Worm (Caenorhabditis elegans): ENCODE data around the gene R74.8.

Gene R74.8

ce11 chrIII:4196301-4196987, 9.6 kb upstream of the R74.8 start (continued):
- TF ChIP-seq ceh-34 (tag; optimal IDR thresholded peaks at IDR 0.05): peak; percentile 28
- TF ChIP-seq ceh-2 (tag; optimal IDR thresholded peaks at IDR 0.05): peak; percentile 85
- no peak for TF ChIP-seq ceh-48 (tag; optimal IDR thresholded peaks at IDR 0.05)
- peak; percentile 51 for TF ChIP-seq unc-55 (GFP tag; optimal IDR thresholded peaks at IDR 0.05)
- TF ChIP-seq unc-42 (tag; optimal IDR thresholded peaks at IDR 0.05): peak; percentile 47
- TF ChIP-seq ceh-31 (tag; optimal IDR thresholded peaks at IDR 0.05): peak; percentile 89
- TF ChIP-seq tbx-7 (tag; optimal IDR thresholded peaks at IDR 0.05): peak; percentile 69
- peak; percentile 31 for TF ChIP-seq pax-1 (tag; optimal IDR thresholded peaks at IDR 0.05)
- peak; percentile 19 for TF ChIP-seq sdc-2 (tag; optimal IDR thresholded peaks at IDR 0.05)
- no peak for TF ChIP-seq K09A11.1 (tag; optimal IDR thresholded peaks at IDR 0.05; ENCODE audit: insufficient read depth)
- TF ChIP-seq pros-1 (tag; optimal IDR thresholded peaks at IDR 0.05): no peak
- no peak for TF ChIP-seq C38D4.7 (GFP tag; optimal IDR thresholded peaks at IDR 0.05)
- TF ChIP-seq hlh-15 (tag; optimal IDR thresholded peaks at IDR 0.05): no peak
- TF ChIP-seq mec-3 (tag; optimal IDR thresholded peaks at IDR 0.05; ENCODE audit: borderline replicate concordance): peak; percentile 78
- no peak for TF ChIP-seq fax-1 (tag; optimal IDR thresholded peaks at IDR 0.05)
- TF ChIP-seq odd-2 (tag; optimal IDR thresholded peaks at IDR 0.05): no peak
- no peak for TF ChIP-seq eyg-1 (tag; optimal IDR thresholded peaks at IDR 0.05)
- peak; percentile 81 for TF ChIP-seq tbx-2 (tag; optimal IDR thresholded peaks at IDR 0.05)
- TF ChIP-seq hlh-30 (tag; optimal IDR thresholded peaks at IDR 0.05; ENCODE audit: insufficient read depth): peak; percentile 93
- TF ChIP-seq hlh-8 (tag; optimal IDR thresholded peaks at IDR 0.05): peak; percentile 33
- TF ChIP-seq zip-5 (tag; optimal IDR thresholded peaks at IDR 0.05): peak; percentile 75
- TF ChIP-seq fkh-6 (tag; optimal IDR thresholded peaks at IDR 0.05): peak; percentile 74
- peak; percentile 53 for TF ChIP-seq ceh-18 (tag; optimal IDR thresholded peaks at IDR 0.05)

- TF ChIP-seq T23F11.4 (GFP tag; optimal IDR thresholded peaks at IDR 0.05) (no peak), ttx-3 (tag; optimal IDR thresholded peaks at IDR 0.05) (no peak), npax-4 (tag; optimal IDR thresholded peaks at IDR 0.05) (no peak), sox-4 (tag; optimal IDR thresholded peaks at IDR 0.05) (no peak)
Observed at ce11 chrIII:4196988-4197384, 9.1 kb upstream of the R74.8 start, which contains the start of gene asd-1. TSS of gene asd-1 (plus strand) at chrIII:4197285.

- TF ChIP-seq lin-11 (tag; optimal IDR thresholded peaks at IDR 0.05) (no peak), syd-9 (tag; optimal IDR thresholded peaks at IDR 0.05) (no peak), odd-2 (tag; optimal IDR thresholded peaks at IDR 0.05) (no peak), nhr-11 (tag; optimal IDR thresholded peaks at IDR 0.05) (no peak), ceh-18 (tag; optimal IDR thresholded peaks at IDR 0.05) (no peak), C08G9.2 (tag; optimal IDR thresholded peaks at IDR 0.05) (no peak), fkh-6 (tag; optimal IDR thresholded peaks at IDR 0.05) (no peak), ceh-48 (tag; optimal IDR thresholded peaks at IDR 0.05) (no peak), unc-86 (tag; optimal IDR thresholded peaks at IDR 0.05) (no peak)
Observed at ce11 chrIII:4204072-4204471, 2.0 kb upstream of the R74.8 start, which contains the start of the genes pelo-1 and R74.7. TSS of gene pelo-1 (minus strand) at chrIII:4204222. TSS of gene R74.7 (plus strand) at chrIII:4204429.

- TF ChIP-seq npax-4 (tag; optimal IDR thresholded peaks at IDR 0.05) (no peak), ceh-45 (GFP tag; IDR thresholded peaks at IDR 0.05) (no peak), lin-11 (tag; optimal IDR thresholded peaks at IDR 0.05) (no peak), pax-1 (tag; optimal IDR thresholded peaks at IDR 0.05) (no peak), ceh-19 (GFP tag; optimal IDR thresholded peaks at IDR 0.05) (no peak), lim-6 (tag; optimal IDR thresholded peaks at IDR 0.05) (no peak), gmeb-2 (tag; optimal IDR thresholded peaks at IDR 0.05) (no peak)
Observed at ce11 chrIII:4204964-4205363, 1.1 kb upstream of the R74.8 start.
